Fruit fly (Drosophila melanogaster) whole organism, prepupa: ENCODE data around the gene Lcp65Af.

Experiments
- Blimp-1 ChIP-seq: fragments of 200-800 bp; sonication (Bioruptor generic); optimal IDR thresholded peaks from 3 replicates; lab custom pipeline; 2017; ENCODE audit warnings: missing biosample characterization, missing genetic modification characterization, mild to moderate bottlenecking, moderate library complexity, missing genetic modification reagents
- CG10669 ChIP-seq: fragments of 200-800 bp; sonication (Bioruptor generic); optimal IDR thresholded peaks from 3 replicates; lab custom pipeline; 2018; ENCODE audit warnings: missing biosample characterization, mild to moderate bottlenecking, missing genetic modification characterization, moderate library complexity
- CG15336 ChIP-seq: fragments of 200-800 bp; sonication (Bioruptor generic); IDR thresholded peaks from 2 replicates; pipeline ENCODE4 v1.3.6; 2022; ENCODE audit warnings: missing biosample characterization, missing genetic modification characterization
- CG6854 ChIP-seq: fragments of 200-800 bp; sonication (Bioruptor generic); optimal IDR thresholded peaks from 2 replicates; lab custom pipeline; 2017; ENCODE audit warnings: missing biosample characterization, mild to moderate bottlenecking, missing genetic modification characterization
- CG8632 ChIP-seq: fragments of 200-800 bp; sonication (Bioruptor generic); optimal IDR thresholded peaks from 3 replicates; lab custom pipeline; 2016; ENCODE audit warnings: missing biosample characterization, missing genetic modification characterization
- Hr39 ChIP-seq: fragments of 200-800 bp; sonication (Bioruptor generic); optimal IDR thresholded peaks from 2 replicates; lab custom pipeline; 2016; ENCODE audit warnings: missing biosample characterization, missing genetic modification characterization
- OdsH ChIP-seq: fragments of 200-800 bp; sonication (Bioruptor generic); optimal IDR thresholded peaks from 3 replicates; lab custom pipeline; 2016; ENCODE audit warnings: missing biosample characterization, missing genetic modification characterization
- cyc ChIP-seq: fragments of 200-800 bp; sonication (Bioruptor generic); optimal IDR thresholded peaks from 3 replicates; lab custom pipeline; 2016; ENCODE audit warnings: missing biosample characterization, missing genetic modification characterization
- lz ChIP-seq: fragments of 200-800 bp; sonication (Bioruptor generic); optimal IDR thresholded peaks from 3 replicates; lab custom pipeline; 2016; ENCODE audit warnings: missing biosample characterization, missing genetic modification characterization
- svp ChIP-seq: fragments of 200-800 bp; sonication (Bioruptor generic); peaks from one replicate; lab custom pipeline; 2016; ENCODE audit warnings: missing biosample characterization, missing genetic modification characterization

- no peak for TF ChIP-seq OdsH (GFP tag; lab: Kevin White, UChicago)
- no peak for TF ChIP-seq Blimp-1 (GFP tag; lab: Kevin White, UChicago)
- TF ChIP-seq Hr39 (GFP tag; lab: Kevin White, UChicago) = no peak
- TF ChIP-seq cyc (GFP tag; lab: Kevin White, UChicago) = no peak
- TF ChIP-seq CG6854 (GFP tag; lab: Kevin White, UChicago) = no peak
- TF ChIP-seq CG15336 = no peak
- TF ChIP-seq svp (GFP tag; lab: Kevin White, UChicago) = no peak
- no peak for TF ChIP-seq CG10669
- no peak for TF ChIP-seq lz (GFP tag; lab: Kevin White, UChicago)
- no peak for TF ChIP-seq CG8632 (GFP tag; lab: Kevin White, UChicago)
These were observed 3.5 kb upstream of the Lcp65Af start, which contains the start of gene Cpr65Av for dm6 chr3L:6139924-6140574.
